Fruit fly (Drosophila melanogaster) whole organism, prepupa: ENCODE measurements around the gene CG7335.

Experiments
- CG11294 ChIP-seq: fragments of 200-800 bp; sonication (Bioruptor generic); IDR thresholded peaks from 2 replicates; pipeline ENCODE4 v1.3.6; 2022; ENCODE audit warnings: missing biosample characterization, missing genetic modification characterization
- fd85E ChIP-seq: fragments of 200-800 bp; sonication (Bioruptor generic); optimal IDR thresholded peaks from 3 replicates; lab custom pipeline; 2016; ENCODE audit warnings: missing biosample characterization, missing genetic modification characterization

- TF ChIP-seq CG11294 (GFP tag; lab: Robert Waterston, UW) = no peak
- TF ChIP-seq fd85E = no peak
These were observed 7.6 kb upstream of the CG7335 start, which contains the start of gene CG7328 for dm6 chr3L:20140589-20141207.
